Fruit fly (Drosophila melanogaster): ENCODE data around the gene Asciz.

Gene Asciz

dm6 chr3L:3194059-3194458 lies 28.0 kb upstream of the Asciz start (continued):
- peak; percentile 89 for TF ChIP-seq ac (GFP tag; optimal IDR thresholded peaks at IDR 0.05)
- no peak for TF ChIP-seq Hmx (GFP tag; optimal IDR thresholded peaks at IDR 0.05)
- TF ChIP-seq tll (GFP tag; optimal IDR thresholded peaks at IDR 0.05): peak in 1 of 2 experiments; percentile 19
- TF ChIP-seq ind (GFP tag; optimal IDR thresholded peaks at IDR 0.05): peak; percentile 88
- peak; percentile 86 for TF ChIP-seq CG4404 (GFP tag; IDR thresholded peaks at IDR 0.05)
- TF ChIP-seq jigr1 (GFP tag; IDR thresholded peaks at IDR 0.05): peak; percentile 90
- peak; percentile 89 for TF ChIP-seq cwo (GFP tag; optimal IDR thresholded peaks at IDR 0.05)
- no peak for TF ChIP-seq Dll (GFP tag; IDR thresholded peaks at IDR 0.05; ENCODE audit: partially characterized antibody)
- peak; percentile 94 for TF ChIP-seq caup (GFP tag; optimal IDR thresholded peaks at IDR 0.05; ENCODE audit: severe bottlenecking)
- TF ChIP-seq crp (GFP tag; optimal IDR thresholded peaks at IDR 0.05): peak in 1 of 2 experiments; percentile 53
- peak; percentile 89 for TF ChIP-seq ken (GFP tag; IDR thresholded peaks at IDR 0.05)
- TF ChIP-seq grn (GFP tag; optimal IDR thresholded peaks at IDR 0.05): peak; percentile 20
- TF ChIP-seq bcd (GFP tag; optimal IDR thresholded peaks at IDR 0.05): peak; percentile 90
- peak; percentile 94 for TF ChIP-seq lmd (GFP tag; IDR thresholded peaks at IDR 0.05)
- peak; percentile 70 for TF ChIP-seq CG18011 (GFP tag; optimal IDR thresholded peaks at IDR 0.05)
- peak; percentile 93 for TF ChIP-seq CG6254 (GFP tag; optimal IDR thresholded peaks at IDR 0.05)
- peak; percentile 93 for TF ChIP-seq gsb-n (tag; optimal IDR thresholded peaks at IDR 0.05)
- peak in 1 of 3 experiments; percentile 88 for TF ChIP-seq lola (GFP tag; optimal IDR thresholded peaks at IDR 0.05)
- no peak for TF ChIP-seq CG1832 (GFP tag; optimal IDR thresholded peaks at IDR 0.05)
- TF ChIP-seq Vsx1 (GFP tag; optimal IDR thresholded peaks at IDR 0.05): peak; percentile 86
- TF ChIP-seq Opbp (GFP tag; IDR thresholded peaks at IDR 0.05; ENCODE audit: partially characterized antibody): no peak
- TF ChIP-seq CG1602 (GFP tag; optimal IDR thresholded peaks at IDR 0.05): peak; percentile 86
- TF ChIP-seq C15 (GFP tag; IDR thresholded peaks at IDR 0.05): peak; percentile 79; the same call in 2 of the 3 replicates
- no peak for TF ChIP-seq Neu2 (GFP tag; optimal IDR thresholded peaks at IDR 0.05; ENCODE audit: borderline replicate concordance)
- peak; percentile 2 for TF ChIP-seq pfk (GFP tag; optimal IDR thresholded peaks at IDR 0.05)
- peak; percentile 89 for TF ChIP-seq CG10267 (tag; optimal IDR thresholded peaks at IDR 0.05)
- peak; percentile 92 for TF ChIP-seq CG11247 (GFP tag; IDR thresholded peaks at IDR 0.05)
- peak; percentile 5 for TF ChIP-seq tx (GFP tag; optimal IDR thresholded peaks at IDR 0.05)
- TF ChIP-seq CG10321 (GFP tag; IDR thresholded peaks at IDR 0.05): peak; percentile 76
- TF ChIP-seq CG9932 (GFP tag; IDR thresholded peaks at IDR 0.05): peak; percentile 81
- TF ChIP-seq Adf1 (GFP tag; IDR thresholded peaks at IDR 0.05): peak; percentile 70
- TF ChIP-seq sob (GFP tag; IDR thresholded peaks at IDR 0.05): peak; percentile 95
- peak; percentile 75 for TF ChIP-seq Bdp1 (GFP tag; optimal IDR thresholded peaks at IDR 0.05)
- TF ChIP-seq CG11456 (GFP tag; IDR thresholded peaks at IDR 0.05): peak; percentile 91
- peak; percentile 81 for TF ChIP-seq lilli (GFP tag; optimal IDR thresholded peaks at IDR 0.05)
- peak; percentile 79 for TF ChIP-seq D19B (GFP tag; optimal IDR thresholded peaks at IDR 0.05)

dm6 chr3L:3192912-3193311 lies 26.9 kb upstream of the Asciz start, which contains the start of gene Hsp83:
Gene Hsp83, plus strand, starts transcription at chr3L:3192969.
- peak; percentile 46 for TF ChIP-seq croc (GFP tag; conservative IDR thresholded peaks at IDR 0.05)
- peak in 1 of 2 experiments; percentile 88 for TF ChIP-seq Eip74EF (GFP tag; optimal IDR thresholded peaks at IDR 0.05)
- TF ChIP-seq schlank (tag; optimal IDR thresholded peaks at IDR 0.05): peak; percentile 99
- TF ChIP-seq CG8089 (GFP tag; optimal IDR thresholded peaks at IDR 0.05): peak; percentile 92
- peak; percentile 96 for TF ChIP-seq CG16779 (GFP tag; IDR thresholded peaks at IDR 0.05)
- TF ChIP-seq Dip3 (GFP tag; optimal IDR thresholded peaks at IDR 0.05): peak; percentile 86
- TF ChIP-seq chif (GFP tag; optimal IDR thresholded peaks at IDR 0.05): peak; percentile 81 to 91
- peak; percentile 99 for TF ChIP-seq fd64A (GFP tag; optimal IDR thresholded peaks at IDR 0.05)
- TF ChIP-seq zen2 (GFP tag; IDR thresholded peaks at IDR 0.05; ENCODE audit: partially characterized antibody): no peak; the same call in 2 of the 3 replicates
- peak; percentile 71 for TF ChIP-seq Taf1 (GFP tag; IDR thresholded peaks at IDR 0.05)
- TF ChIP-seq CG14441 (GFP tag; IDR thresholded peaks at IDR 0.05): peak; percentile 83
- TF ChIP-seq hb (GFP tag; IDR thresholded peaks at IDR 0.05; ENCODE audit: partially characterized antibody): no peak
- TF ChIP-seq chm (GFP tag; IDR thresholded peaks at IDR 0.05): peak; percentile 99
- TF ChIP-seq BtbVII (GFP tag; optimal IDR thresholded peaks at IDR 0.05): peak; percentile 99
- TF ChIP-seq dm (GFP tag; optimal IDR thresholded peaks at IDR 0.05): peak; percentile 94
- TF ChIP-seq Atf6 (GFP tag; IDR thresholded peaks at IDR 0.05): peak; percentile 95
